Worm (Caenorhabditis elegans) whole organism, L1 larva: ENCODE data around the gene F44E2.6.
A peak's percentile ranks its signal among the peaks of the same experiment; 100 is the strongest.

ENCODE experiments used
- egl-27 ChIP-seq, 2 experiments: fragments of 150-350 bp in 1 of 2; sonication (generic microtip); optimal IDR thresholded peaks; 3 replicates each; lab custom pipeline; 2017 to 2018; ENCODE audit warnings: missing biosample characterization in 2 of 2, missing genetic modification characterization in 2 of 2, missing genetic modification reagents in 2 of 2
- hlh-4 ChIP-seq: sonication (generic microtip); optimal IDR thresholded peaks from 2 replicates; lab custom pipeline; 2016; ENCODE audit warnings: mild to moderate bottlenecking, missing genetic modification characterization, missing compliant biosample characterization
- lin-14 ChIP-seq: fragments of 200-800 bp; sonication (Bioruptor generic); optimal IDR thresholded peaks from 2 replicates; lab custom pipeline; 2018; ENCODE audit warnings: mild to moderate bottlenecking, missing genetic modification characterization, moderate library complexity, missing compliant biosample characterization
- mef-2 ChIP-seq: fragments of 150-350 bp; optimal IDR thresholded peaks from 2 replicates; lab custom pipeline; 2014; ENCODE audit warnings: missing biosample characterization, missing genetic modification characterization
- nhr-11 ChIP-seq: fragments of 150-350 bp; optimal IDR thresholded peaks from 2 replicates; lab custom pipeline; 2014; ENCODE audit warnings: missing biosample characterization, missing genetic modification characterization
- nhr-28 ChIP-seq: fragments of 150-350 bp; optimal IDR thresholded peaks from 2 replicates; lab custom pipeline; 2014; ENCODE audit warnings: missing biosample characterization, missing genetic modification characterization
- nhr-76 ChIP-seq: sonication (generic microtip); optimal IDR thresholded peaks from 2 replicates; lab custom pipeline; 2017; ENCODE audit warnings: missing biosample characterization, missing genetic modification characterization
- nhr-85 ChIP-seq: sonication (generic microtip); peaks from one replicate; lab custom pipeline; 2016; ENCODE audit warnings: missing genetic modification characterization, inconsistent platforms, missing compliant biosample characterization
- sptf-1 ChIP-seq: fragments of 150-350 bp; optimal IDR thresholded peaks from 2 replicates; lab custom pipeline; 2014; ENCODE audit warnings: missing biosample characterization, missing genetic modification characterization
- tlp-1 ChIP-seq: fragments of 150-350 bp; optimal IDR thresholded peaks from 2 replicates; lab custom pipeline; 2014; ENCODE audit warnings: missing biosample characterization, missing genetic modification characterization
- unc-62 ChIP-seq: fragments of 150-350 bp; optimal IDR thresholded peaks from 2 replicates; lab custom pipeline; 2014; ENCODE audit warnings: missing biosample characterization, missing genetic modification reagents, missing genetic modification characterization
- ztf-11 ChIP-seq, 2 experiments: sonication (generic microtip); optimal IDR thresholded peaks; 2 replicates each; lab custom pipeline; 2016 to 2017; ENCODE audit warnings: missing genetic modification characterization in 2 of 2, missing biosample characterization in 1 of 2, missing compliant biosample characterization in 1 of 2

ce11 chrIII:8799964-8800795 is 44.8 kb downstream of the F44E2.6 start, which contains the start of gene F54F2.6:
- no peak for TF ChIP-seq tlp-1 (tag; lab: Kevin White, UChicago)
- no peak for TF ChIP-seq hlh-4 (tag; lab: Kevin White, UChicago)
- peak in 1 of 2 experiments; percentile 61 for TF ChIP-seq ztf-11 (tag; optimal IDR thresholded peaks at IDR 0.05; lab: Kevin White, UChicago)
- peak; percentile 32 for TF ChIP-seq nhr-76 (tag; lab: Kevin White, UChicago)
- peak; percentile 97 for TF ChIP-seq nhr-85
- TF ChIP-seq unc-62: peak; percentile 69
- peak; percentile 85 to 94 for TF ChIP-seq egl-27 (tag; optimal IDR thresholded peaks at IDR 0.05; lab: Kevin White, UChicago)
- TF ChIP-seq sptf-1: no peak
- no peak for TF ChIP-seq nhr-28 (tag; lab: Kevin White, UChicago)
- TF ChIP-seq mef-2: peak; percentile 84
- TF ChIP-seq nhr-11: peak; percentile 86
- peak; percentile 100 for TF ChIP-seq lin-14 (GFP tag; lab: Kevin White, UChicago)
